Worm (Caenorhabditis elegans) whole organism, young adult: ENCODE data around the gene meg-3.
"Not testable (repeated sequence)": the region's sequence is repeated elsewhere in the genome, so short reads cannot be mapped to it uniquely, and the experiment has no call there.

Source experiments
- B0336.3 ChIP-seq: fragments of 200-800 bp; sonication (Bioruptor generic); IDR thresholded peaks from 2 replicates; pipeline ENCODE4 v1.3.6; 2022; ENCODE audit warnings: missing genetic modification characterization, missing compliant biosample characterization
- ama-1 ChIP-seq, 3 experiments: fragments of 150-350 bp in 1 of 3; sonication (generic microtip) in 2 of 3; optimal IDR thresholded peaks; 2 replicates each; lab custom pipeline; 2014 to 2018; ENCODE audit warnings: missing biosample characterization in 2 of 3, missing genetic modification characterization in 2 of 3, missing genetic modification reagents in 2 of 3
- nfya-2 ChIP-seq: fragments of 200-800 bp; sonication (Bioruptor generic); IDR thresholded peaks from 2 replicates; pipeline ENCODE4 v1.3.6; 2022; ENCODE audit warnings: missing genetic modification reagents, missing genetic modification characterization, missing compliant biosample characterization
- unc-130 ChIP-seq: sonication (generic microtip); optimal IDR thresholded peaks from 2 replicates; lab custom pipeline; 2016; ENCODE audit warnings: missing genetic modification reagents, missing genetic modification characterization, missing compliant biosample characterization
- ztf-18 ChIP-seq: sonication (generic microtip); optimal IDR thresholded peaks from 2 replicates; lab custom pipeline; 2016; ENCODE audit warnings: missing genotype, mild to moderate bottlenecking, missing genetic modification characterization, missing compliant biosample characterization

ce11 chrX:2002613-2003012 lies 13.2 kb upstream of the meg-3 start:
- TF ChIP-seq ztf-18 (tag; lab: Kevin White, UChicago); B0336.3 (GFP tag; lab: Robert Waterston, UW); unc-130 (GFP tag; lab: Kevin White, UChicago); ama-1 (optimal IDR thresholded peaks at IDR 0.05; lab: Kevin White, UChicago); ama-1 (GFP tag; optimal IDR thresholded peaks at IDR 0.05; lab: Kevin White, UChicago); nfya-2: not testable (repeated sequence)
